Worm (Caenorhabditis elegans) whole organism, L1 larva: Measurements from ENCODE around the gene kdp-1.
A peak's percentile ranks its signal among the peaks of the same experiment; 100 is the strongest.

Experiments
- C34B4.2 ChIP-seq: sonication (generic microtip); optimal IDR thresholded peaks from 2 replicates; lab custom pipeline; 2017; ENCODE audit warnings: mild to moderate bottlenecking, missing genetic modification characterization, missing compliant biosample characterization
- aha-1 ChIP-seq: fragments of 150-350 bp; optimal IDR thresholded peaks from 2 replicates; lab custom pipeline; 2014; ENCODE audit warnings: missing biosample characterization, missing genetic modification characterization
- blmp-1 ChIP-seq: fragments of 150-350 bp; optimal IDR thresholded peaks from 2 replicates; lab custom pipeline; 2014; ENCODE audit warnings: missing biosample characterization, missing genetic modification characterization
- ceh-82 ChIP-seq, 3 experiments: fragments of 150-350 bp in 1 of 3; sonication (generic microtip) in 2 of 3; optimal IDR thresholded peaks; 2 replicates each; lab custom pipeline; 2014 to 2017; ENCODE audit warnings: missing biosample characterization in 3 of 3, missing genetic modification characterization in 3 of 3
- ceh-88 ChIP-seq: fragments of 200-800 bp; sonication (Bioruptor generic); IDR thresholded peaks from 2 replicates; pipeline ENCODE4 v1.3.6; 2022; ENCODE audit warnings: missing genetic modification characterization, missing compliant biosample characterization
- dpl-1 ChIP-seq, 3 experiments: fragments of 150-350 bp in 2 of 3; sonication (generic microtip) in 1 of 3; optimal IDR thresholded peaks; 2 replicates each; lab custom pipeline; 2014 to 2017; ENCODE audit warnings: missing biosample characterization in 3 of 3, missing genetic modification characterization in 3 of 3, missing genetic modification reagents in 3 of 3
- efl-1 ChIP-seq, 4 experiments: fragments of 150-350 bp; optimal IDR thresholded peaks in 3 of 4; peaks in 1 of 4; 1 replicate in 1 of 4; 2 replicates in 3 of 4; lab custom pipeline; 2014; ENCODE audit warnings: missing biosample characterization in 2 of 4, missing genetic modification characterization in 2 of 4, missing genetic modification reagents in 2 of 4
- efl-3 ChIP-seq: fragments of 200-800 bp; sonication (Bioruptor generic); optimal IDR thresholded peaks from 2 replicates; lab custom pipeline; 2018; ENCODE audit warnings: mild to moderate bottlenecking, missing genetic modification characterization, missing compliant biosample characterization
- elt-2 ChIP-seq: sonication (generic microtip); optimal IDR thresholded peaks from 2 replicates; lab custom pipeline; 2016; ENCODE audit warnings: missing genetic modification characterization, mild to moderate bottlenecking, inconsistent platforms, missing compliant biosample characterization, missing genetic modification reagents
- fkh-10 ChIP-seq: sonication (generic microtip); optimal IDR thresholded peaks from 2 replicates; lab custom pipeline; 2017; ENCODE audit warnings: missing biosample characterization, missing genetic modification reagents, missing genetic modification characterization
- hlh-17 ChIP-seq: fragments of 200-800 bp; sonication (Bioruptor generic); optimal IDR thresholded peaks from 2 replicates; lab custom pipeline; 2018; ENCODE audit warnings: missing genetic modification characterization, mild to moderate bottlenecking, missing compliant biosample characterization, moderate library complexity, borderline replicate concordance
- hlh-4 ChIP-seq: sonication (generic microtip); optimal IDR thresholded peaks from 2 replicates; lab custom pipeline; 2016; ENCODE audit warnings: mild to moderate bottlenecking, missing genetic modification characterization, missing compliant biosample characterization
- hpl-2 ChIP-seq: fragments of 150-350 bp; optimal IDR thresholded peaks from 2 replicates; lab custom pipeline; 2014; ENCODE audit warnings: missing biosample characterization, missing genetic modification reagents, missing genetic modification characterization
- irx-1 ChIP-seq: sonication (generic microtip); optimal IDR thresholded peaks from 2 replicates; lab custom pipeline; 2016; ENCODE audit warnings: missing genetic modification characterization, missing compliant biosample characterization
- jun-1 ChIP-seq: fragments of 150-350 bp; optimal IDR thresholded peaks from 2 replicates; lab custom pipeline; 2014; ENCODE audit warnings: missing biosample characterization, missing genetic modification reagents, missing genetic modification characterization
- lin-13 ChIP-seq: fragments of 150-350 bp; optimal IDR thresholded peaks from 2 replicates; lab custom pipeline; 2014; ENCODE audit warnings: missing biosample characterization, missing genetic modification reagents, missing genetic modification characterization
- lin-14 ChIP-seq: fragments of 200-800 bp; sonication (Bioruptor generic); optimal IDR thresholded peaks from 2 replicates; lab custom pipeline; 2018; ENCODE audit warnings: mild to moderate bottlenecking, missing genetic modification characterization, moderate library complexity, missing compliant biosample characterization
- lin-35 ChIP-seq, 2 experiments: fragments of 150-350 bp; optimal IDR thresholded peaks; 2 replicates each; lab custom pipeline; 2014; ENCODE audit warnings: missing biosample characterization in 2 of 2, missing genetic modification characterization in 2 of 2, missing genetic modification reagents in 2 of 2
- lir-3 ChIP-seq: sonication (generic microtip); optimal IDR thresholded peaks from 2 replicates; lab custom pipeline; 2016; ENCODE audit warnings: mild to moderate bottlenecking, missing genetic modification characterization, moderate library complexity, missing compliant biosample characterization; ENCODE audit not compliant: poor library complexity
- lsy-2 ChIP-seq, 2 experiments: fragments of 150-350 bp; optimal IDR thresholded peaks; 2 replicates each; lab custom pipeline; 2014; ENCODE audit warnings: missing biosample characterization in 2 of 2, missing genetic modification characterization in 2 of 2
- mab-9 ChIP-seq: fragments of 200-800 bp; sonication (Bioruptor generic); IDR thresholded peaks from 2 replicates; pipeline ENCODE4 v1.3.6; 2022; ENCODE audit warnings: missing genetic modification reagents, missing genetic modification characterization, missing compliant biosample characterization
- mdl-1 ChIP-seq, 2 experiments: fragments of 150-350 bp; optimal IDR thresholded peaks; 2 replicates each; lab custom pipeline; 2014 to 2017; ENCODE audit warnings: missing biosample characterization in 2 of 2, missing genetic modification characterization in 2 of 2, inconsistent platforms in 1 of 2
- mef-2 ChIP-seq: fragments of 150-350 bp; optimal IDR thresholded peaks from 2 replicates; lab custom pipeline; 2014; ENCODE audit warnings: missing biosample characterization, missing genetic modification characterization
- mep-1 ChIP-seq: fragments of 150-350 bp; optimal IDR thresholded peaks from 2 replicates; lab custom pipeline; 2014; ENCODE audit warnings: missing biosample characterization, missing genetic modification characterization
- nhr-12 ChIP-seq: sonication (generic microtip); optimal IDR thresholded peaks from 2 replicates; lab custom pipeline; 2017; ENCODE audit warnings: missing biosample characterization, missing genetic modification characterization
- nhr-237 ChIP-seq: fragments of 150-350 bp; optimal IDR thresholded peaks from 2 replicates; lab custom pipeline; 2014; ENCODE audit warnings: missing biosample characterization, missing genetic modification characterization
- nhr-71 ChIP-seq: sonication (generic microtip); optimal IDR thresholded peaks from 2 replicates; lab custom pipeline; 2016; ENCODE audit warnings: mild to moderate bottlenecking, missing genetic modification characterization, moderate library complexity, missing compliant biosample characterization
- nhr-84 ChIP-seq: sonication (generic microtip); optimal IDR thresholded peaks from 2 replicates; lab custom pipeline; 2017; ENCODE audit warnings: missing biosample characterization, missing genetic modification characterization
- nhr-90 ChIP-seq: sonication (generic microtip); optimal IDR thresholded peaks from 2 replicates; lab custom pipeline; 2016; ENCODE audit warnings: mild to moderate bottlenecking, missing genetic modification characterization, missing compliant biosample characterization; ENCODE audit not compliant: poor library complexity
- pax-3 ChIP-seq: fragments of 200-800 bp; sonication (Bioruptor generic); optimal IDR thresholded peaks from 2 replicates; lab custom pipeline; 2018; ENCODE audit warnings: mild to moderate bottlenecking, missing genetic modification characterization, moderate library complexity, missing compliant biosample characterization
- pqm-1 ChIP-seq: sonication (generic microtip); optimal IDR thresholded peaks from 3 replicates; lab custom pipeline; 2017; ENCODE audit warnings: missing biosample characterization, missing genetic modification characterization
- rnt-1 ChIP-seq: sonication (generic microtip); optimal IDR thresholded peaks from 2 replicates; lab custom pipeline; 2016; ENCODE audit warnings: mild to moderate bottlenecking, missing genetic modification characterization, moderate library complexity, missing compliant biosample characterization
- snu-23 ChIP-seq: sonication (generic microtip); optimal IDR thresholded peaks from 2 replicates; lab custom pipeline; 2016; ENCODE audit warnings: missing genetic modification characterization, missing compliant biosample characterization
- tlp-1 ChIP-seq: fragments of 150-350 bp; optimal IDR thresholded peaks from 2 replicates; lab custom pipeline; 2014; ENCODE audit warnings: missing biosample characterization, missing genetic modification characterization
- unc-130 ChIP-seq: fragments of 150-350 bp; optimal IDR thresholded peaks from 2 replicates; lab custom pipeline; 2017; ENCODE audit warnings: missing biosample characterization, missing genetic modification characterization, inconsistent platforms
- unc-30 ChIP-seq: sonication (generic microtip); optimal IDR thresholded peaks from 2 replicates; lab custom pipeline; 2017; ENCODE audit warnings: missing biosample characterization, missing genetic modification characterization
- unc-62 ChIP-seq: fragments of 150-350 bp; optimal IDR thresholded peaks from 2 replicates; lab custom pipeline; 2014; ENCODE audit warnings: missing biosample characterization, missing genetic modification reagents, missing genetic modification characterization
- unc-86 ChIP-seq: sonication (generic microtip); optimal IDR thresholded peaks from 2 replicates; lab custom pipeline; 2016; ENCODE audit warnings: missing genetic modification characterization, missing compliant biosample characterization
- xbp-1 ChIP-seq: sonication (generic microtip); optimal IDR thresholded peaks from 2 replicates; lab custom pipeline; 2016; ENCODE audit warnings: missing genetic modification characterization, missing compliant biosample characterization
- ztf-4 ChIP-seq: fragments of 150-350 bp; optimal IDR thresholded peaks from 2 replicates; lab custom pipeline; 2014; ENCODE audit warnings: missing biosample characterization, missing genetic modification characterization

kdp-1 gene

DNA sequence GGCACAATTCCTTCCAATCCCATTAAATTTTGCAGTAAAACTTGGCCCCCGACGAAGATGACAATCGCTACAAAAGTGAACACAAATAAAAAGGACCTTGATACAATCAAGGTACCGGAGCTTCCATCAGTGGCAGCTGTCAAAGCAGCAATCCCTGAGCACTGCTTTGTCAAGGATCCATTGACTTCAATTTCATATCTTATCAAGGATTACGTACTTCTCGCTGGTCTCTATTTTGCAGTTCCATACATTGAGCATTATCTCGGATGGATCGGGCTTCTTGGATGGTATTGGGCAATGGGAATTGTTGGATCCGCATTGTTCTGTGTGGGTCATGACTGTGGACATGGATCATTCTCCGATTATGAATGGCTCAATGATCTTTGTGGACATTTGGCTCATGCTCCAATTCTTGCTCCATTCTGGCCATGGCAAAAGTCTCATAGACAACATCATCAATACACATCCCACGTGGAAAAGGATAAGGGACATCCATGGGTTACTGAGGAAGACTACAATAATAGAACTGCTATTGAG, 23.9 kb downstream of the kdp-1 start, which contains the start of gene fat-2:
TSS of gene fat-2 (plus strand) at position 51 of the 537 bp plus-strand sequence.
- TF ChIP-seq aha-1 (tag; lab: Kevin White, UChicago) (no peak), nhr-12 (tag; lab: Kevin White, UChicago) (no peak)

DNA sequence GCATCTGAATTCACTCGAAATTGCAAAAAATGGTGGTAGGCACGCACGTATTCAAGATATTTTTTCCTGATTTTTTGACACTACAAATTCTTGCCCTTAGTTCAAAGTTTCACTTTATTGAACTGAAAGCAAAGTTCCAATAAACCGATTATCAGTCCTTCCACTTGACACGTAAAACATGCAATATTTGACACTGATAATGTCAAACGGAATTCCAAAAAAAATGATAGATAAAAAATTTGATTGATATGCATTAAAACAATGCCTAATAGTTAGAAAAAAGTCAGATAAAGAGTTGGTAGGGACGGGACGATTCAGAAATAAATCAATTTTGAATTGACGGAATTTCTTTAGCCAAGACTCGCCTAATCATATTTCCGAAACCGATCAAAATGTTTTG, 27.1 kb downstream of the kdp-1 start:
- TF ChIP-seq rnt-1 (tag; lab: Kevin White, UChicago) (no peak), pqm-1 (tag; lab: Kevin White, UChicago) (peak; percentile 61), lin-35 (GFP tag; optimal IDR thresholded peaks at IDR 0.05; lab: Kevin White, UChicago) (peak in 1 of 2 experiments; percentile 27), efl-1 (optimal IDR thresholded peaks at IDR 0.05; lab: Kevin White, UChicago) (no peak), efl-1 (GFP tag; optimal IDR thresholded peaks at IDR 0.05 in 1 of 2; lab: Kevin White, UChicago) (peak in 1 of 2 experiments; percentile 82), tlp-1 (tag; lab: Kevin White, UChicago) (peak; percentile 75), elt-2 (tag; lab: Kevin White, UChicago) (peak; percentile 90), jun-1 (tag; lab: Kevin White, UChicago) (peak; percentile 39), dpl-1 (GFP tag; optimal IDR thresholded peaks at IDR 0.05; lab: Kevin White, UChicago) (no peak), snu-23 (GFP tag; lab: Kevin White, UChicago) (no peak)

DNA sequence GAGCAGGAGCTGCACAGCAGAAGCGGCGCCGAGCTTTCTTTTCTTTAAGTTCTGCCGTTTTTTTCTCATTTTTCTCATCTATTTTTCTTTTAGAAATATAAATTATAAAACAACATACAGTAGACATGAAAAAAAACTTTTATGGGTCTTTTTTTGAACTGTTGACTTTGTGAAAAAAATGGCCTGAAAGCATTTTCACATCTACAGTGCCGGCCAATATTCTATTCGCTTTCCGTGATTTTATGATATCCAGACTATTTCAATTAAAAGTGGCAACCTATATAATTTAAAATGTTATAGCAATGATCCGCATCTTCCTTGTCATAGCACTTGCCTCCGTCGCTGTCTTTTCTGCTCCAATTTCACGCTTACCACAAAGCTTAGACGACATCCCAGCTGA, 28.1 kb downstream of the kdp-1 start, which contains the start of gene far-6:
TSS of gene far-6 (plus strand) at position 301 of the 400 bp plus-strand sequence.
- no peak for TF ChIP-seq ceh-88 (GFP tag; lab: Robert Waterston, UW)
- no peak for TF ChIP-seq mdl-1 (tag; optimal IDR thresholded peaks at IDR 0.05; lab: Kevin White, UChicago)
- TF ChIP-seq unc-62 (GFP tag; lab: Kevin White, UChicago) = no peak
- TF ChIP-seq ceh-82 (tag; optimal IDR thresholded peaks at IDR 0.05; lab: Kevin White, UChicago) = no peak
- no peak for TF ChIP-seq ztf-4 (tag; lab: Kevin White, UChicago)
- no peak for TF ChIP-seq blmp-1 (tag; lab: Kevin White, UChicago)
- no peak for TF ChIP-seq nhr-237
- TF ChIP-seq fkh-10 = no peak
- TF ChIP-seq nhr-84 (tag; lab: Kevin White, UChicago) = no peak
- no peak for TF ChIP-seq lsy-2 (tag; optimal IDR thresholded peaks at IDR 0.05; lab: Kevin White, UChicago)
- TF ChIP-seq tlp-1 (tag; lab: Kevin White, UChicago) = no peak
- no peak for TF ChIP-seq lin-13 (GFP tag; lab: Kevin White, UChicago)
- no peak for TF ChIP-seq irx-1
- TF ChIP-seq hlh-4 (tag; lab: Kevin White, UChicago) = no peak
- no peak for TF ChIP-seq nhr-71
- TF ChIP-seq, all 84 proteins: peak for 0

ce11 chrIV:13330547-13330946, 30.6 kb downstream of the kdp-1 start:
- no peak for TF ChIP-seq efl-1 (optimal IDR thresholded peaks at IDR 0.05; lab: Kevin White, UChicago)
- TF ChIP-seq efl-1 (GFP tag; optimal IDR thresholded peaks at IDR 0.05 in 1 of 2; lab: Kevin White, UChicago) = peak in 1 of 2 experiments; percentile 53
- TF ChIP-seq efl-3 (GFP tag; lab: Kevin White, UChicago) = no peak
- TF ChIP-seq, all 84 proteins: peak for 1

ce11 chrIV:13331285-13331684, 31.3 kb downstream of the kdp-1 start, which contains the start of gene pqn-74:
TSS of gene pqn-74 (minus strand) at chrIV:13331406.
- TF ChIP-seq mab-9 (no peak), pax-3 (tag; lab: Kevin White, UChicago) (no peak), xbp-1 (no peak), lir-3 (no peak), unc-86 (no peak), ceh-82 (tag; optimal IDR thresholded peaks at IDR 0.05; lab: Kevin White, UChicago) (no peak), lin-14 (GFP tag; lab: Kevin White, UChicago) (no peak), nhr-90 (tag; lab: Kevin White, UChicago) (no peak), C34B4.2 (tag; lab: Kevin White, UChicago) (no peak), mep-1 (tag; lab: Kevin White, UChicago) (no peak), hlh-17 (no peak), hpl-2 (GFP tag; lab: Kevin White, UChicago) (no peak), lin-35 (GFP tag; optimal IDR thresholded peaks at IDR 0.05; lab: Kevin White, UChicago) (no peak), unc-130 (tag; lab: Kevin White, UChicago) (no peak), rnt-1 (tag; lab: Kevin White, UChicago) (no peak), mef-2 (tag; lab: Kevin White, UChicago) (no peak), elt-2 (tag; lab: Kevin White, UChicago) (no peak), unc-30 (tag; lab: Kevin White, UChicago) (no peak), mdl-1 (tag; optimal IDR thresholded peaks at IDR 0.05; lab: Kevin White, UChicago) (no peak)
